Fruit fly (Drosophila melanogaster) whole organism: ENCODE data around the gene Ire1.

Experiments used
- CG8478 ChIP-seq: fragments of >200 bp; optimal IDR thresholded peaks from 2 replicates; lab custom pipeline; 2018; ENCODE audit warnings: inconsistent platforms
- Dll ChIP-seq: fragments of >200 bp; optimal IDR thresholded peaks from 2 replicates; lab custom pipeline; 2017
- EcR ChIP-seq, 2 experiments: fragments of >200 bp; optimal IDR thresholded peaks; 2 replicates each; lab custom pipeline; 2017; ENCODE audit warnings: missing biosample characterization in 2 of 2, missing genetic modification characterization in 2 of 2, missing genetic modification reagents in 2 of 2
- pan ChIP-seq: fragments of >200 bp; optimal IDR thresholded peaks from 2 replicates; lab custom pipeline; 2017
- psq ChIP-seq: fragments of >200 bp; optimal IDR thresholded peaks from 2 replicates; lab custom pipeline; 2017

DNA sequence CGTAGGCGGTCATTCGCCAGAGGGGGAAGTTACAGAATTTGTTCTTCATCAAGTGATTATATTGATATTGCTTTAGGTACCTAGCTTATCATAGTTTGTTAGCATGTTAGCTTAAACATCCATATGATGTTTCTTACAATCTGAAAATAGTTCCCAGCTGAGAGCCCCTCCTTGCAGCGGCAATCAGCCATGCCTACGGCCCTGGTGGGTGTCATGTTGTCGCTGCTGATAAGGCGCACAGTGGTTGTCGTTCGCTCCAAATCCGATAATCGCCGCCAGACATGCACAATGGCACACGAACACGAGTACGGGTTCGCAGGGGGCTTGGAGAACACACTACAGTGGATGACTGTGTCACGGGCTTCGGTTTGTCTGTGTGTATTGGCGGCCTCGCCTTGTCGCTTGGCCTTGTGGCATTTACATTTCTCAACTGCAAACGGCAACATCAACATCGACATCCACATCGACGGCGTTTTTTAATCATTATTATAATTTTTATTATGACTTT lies 44.9 kb upstream of the Ire1 start:
- no peak for TF ChIP-seq psq (lab: Kevin White, UChicago)
- TF ChIP-seq pan (lab: Kevin White, UChicago): no peak
- TF ChIP-seq Dll (lab: Kevin White, UChicago): no peak
- no peak for TF ChIP-seq EcR (GFP tag; optimal IDR thresholded peaks at IDR 0.05; lab: Kevin White, UChicago)
- TF ChIP-seq CG8478 (lab: Kevin White, UChicago): no peak
